Worm (Caenorhabditis elegans) whole organism, dauer: ENCODE results near the gene pqn-18.

Source experiments
- unc-62 ChIP-seq: sonication (generic microtip); optimal IDR thresholded peaks from 2 replicates; lab custom pipeline; 2017; ENCODE audit warnings: missing biosample characterization, missing genetic modification reagents, missing genetic modification characterization

Gene pqn-18

ce11 chrX:12929961-12930360 is 22.3 kb downstream of the pqn-18 start, which contains the start of gene C34E7.3:
TSS of gene C34E7.3 (plus strand) at chrX:12930261.
- TF ChIP-seq unc-62 (GFP tag; lab: Kevin White, UChicago) = no peak

ce11 chrX:12934768-12935167 is 27.1 kb downstream of the pqn-18 start, which contains the start of gene gmap-1:
TSS of gene gmap-1 (minus strand) at chrX:12934978.
- TF ChIP-seq unc-62 (GFP tag; lab: Kevin White, UChicago) = no peak

DNA sequence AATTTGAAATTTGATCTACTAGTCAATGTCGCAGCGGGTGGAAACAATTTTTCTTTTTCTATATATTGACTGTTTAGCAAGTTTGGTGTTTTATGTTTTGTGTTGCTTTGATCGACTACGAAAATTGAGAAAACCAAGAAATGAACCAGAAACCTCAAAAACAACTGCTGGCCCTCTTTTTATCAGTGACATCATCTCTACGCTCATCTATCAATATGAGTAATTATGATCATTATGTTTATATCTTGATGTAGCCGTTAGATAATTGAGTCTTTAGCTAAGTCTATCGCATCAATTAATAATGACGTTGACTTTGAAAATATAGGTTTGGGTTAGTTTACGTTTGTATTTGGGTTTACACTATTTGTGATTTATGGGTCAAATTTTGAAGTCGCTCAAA is 28.1 kb downstream of the pqn-18 start:
- no peak for TF ChIP-seq unc-62 (GFP tag; lab: Kevin White, UChicago)

DNA sequence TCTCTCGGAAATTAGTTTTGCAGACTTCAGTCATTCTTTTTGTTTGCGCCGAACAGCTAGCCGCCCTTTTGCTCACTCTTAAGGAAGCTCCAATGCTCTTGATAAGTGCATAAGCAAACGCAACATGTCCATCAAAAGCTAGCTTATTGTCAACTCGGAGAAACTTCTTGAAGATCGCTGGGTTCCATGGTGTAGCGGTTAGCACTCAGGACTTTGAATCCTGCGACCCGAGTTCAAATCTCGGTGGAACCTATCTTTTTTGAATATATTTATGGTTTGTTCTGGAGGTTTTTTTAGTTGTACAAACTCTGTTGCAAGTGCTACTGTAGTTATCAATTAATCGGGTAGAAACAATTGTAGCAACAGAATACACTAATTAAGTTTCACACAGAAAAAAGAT is 29.9 kb downstream of the pqn-18 start:
- no peak for TF ChIP-seq unc-62 (GFP tag; lab: Kevin White, UChicago)

DNA sequence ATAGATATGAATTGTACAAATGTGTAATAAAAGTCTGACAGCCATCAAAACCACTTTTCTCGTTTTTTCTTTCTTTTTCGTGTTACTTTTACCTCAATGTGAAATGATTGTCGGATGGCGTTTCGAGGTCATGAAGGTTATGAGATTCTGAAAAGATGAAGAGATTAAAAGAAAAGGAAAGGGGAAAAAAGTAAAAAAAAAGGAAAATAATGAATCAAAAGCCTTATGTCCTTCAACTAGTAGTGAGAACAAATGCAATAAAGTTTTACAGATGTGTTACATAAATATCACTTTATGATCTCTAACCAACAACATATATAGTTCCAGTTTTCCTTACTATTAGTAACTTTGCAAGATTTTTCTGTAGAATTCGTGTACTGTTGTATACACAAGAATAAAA is 33.2 kb downstream of the pqn-18 start, which contains the start of gene gmap-3:
gmap-3 (minus strand) TSS at position 148 of the 400 bp plus-strand sequence.
- TF ChIP-seq unc-62 (GFP tag; lab: Kevin White, UChicago) = no peak

- TF ChIP-seq unc-62 (GFP tag; lab: Kevin White, UChicago) = no peak
Observed at ce11 chrX:12942296-12942695, 34.7 kb downstream of the pqn-18 start.

DNA sequence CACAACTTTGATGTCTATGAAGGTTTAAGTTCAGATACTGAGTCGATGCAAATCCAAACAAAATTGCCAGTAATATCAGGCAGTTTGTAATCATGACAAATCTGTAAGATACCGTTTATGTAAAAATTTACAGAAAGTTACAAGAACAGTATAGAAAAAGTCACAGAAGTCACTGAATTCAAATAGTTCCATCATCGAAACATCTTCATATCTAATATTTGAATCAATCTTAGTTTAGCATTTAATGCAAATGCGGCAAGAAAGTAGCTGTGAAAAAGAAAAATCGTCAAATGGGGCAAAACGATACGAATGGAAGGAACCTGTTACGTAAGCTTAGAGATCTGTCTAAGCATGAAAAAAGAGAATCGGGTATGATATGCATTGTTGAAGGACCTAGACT is 35.5 kb downstream of the pqn-18 start, which contains the start of gene gmap-2:
gmap-2 (minus strand) TSS at position 101 of the 400 bp plus-strand sequence.
- TF ChIP-seq unc-62 (GFP tag; lab: Kevin White, UChicago) = no peak

- TF ChIP-seq unc-62 (GFP tag; lab: Kevin White, UChicago) = no peak
Observed at ce11 chrX:12944661-12945060, 37.0 kb downstream of the pqn-18 start.

DNA sequence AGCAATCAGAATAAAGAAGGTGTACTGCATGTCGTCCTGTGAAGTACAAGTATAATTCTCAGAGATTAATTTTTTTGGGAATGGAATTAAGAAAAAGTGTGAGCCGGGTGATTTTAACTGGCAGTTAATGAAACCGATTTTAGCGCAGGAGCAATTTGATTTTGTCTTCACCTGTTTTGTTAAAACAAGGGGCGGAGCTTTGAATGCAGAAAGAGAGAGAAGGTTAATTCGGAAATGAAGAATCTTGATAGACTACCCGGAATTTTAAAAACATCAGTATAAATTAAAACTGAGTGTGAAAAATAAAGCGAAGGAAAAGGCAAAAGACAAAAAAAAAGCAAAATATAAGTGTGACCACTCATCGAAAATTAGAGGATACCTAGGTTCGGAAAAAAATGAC is 38.9 kb downstream of the pqn-18 start, which contains the start of gene C05E7.3:
C05E7.3 (minus strand) TSS at position 101 of the 400 bp plus-strand sequence.
- TF ChIP-seq unc-62 (GFP tag; lab: Kevin White, UChicago) = no peak

ce11 chrX:12951175-12951574 is 43.5 kb downstream of the pqn-18 start:
- TF ChIP-seq unc-62 (GFP tag; lab: Kevin White, UChicago) = no peak

DNA sequence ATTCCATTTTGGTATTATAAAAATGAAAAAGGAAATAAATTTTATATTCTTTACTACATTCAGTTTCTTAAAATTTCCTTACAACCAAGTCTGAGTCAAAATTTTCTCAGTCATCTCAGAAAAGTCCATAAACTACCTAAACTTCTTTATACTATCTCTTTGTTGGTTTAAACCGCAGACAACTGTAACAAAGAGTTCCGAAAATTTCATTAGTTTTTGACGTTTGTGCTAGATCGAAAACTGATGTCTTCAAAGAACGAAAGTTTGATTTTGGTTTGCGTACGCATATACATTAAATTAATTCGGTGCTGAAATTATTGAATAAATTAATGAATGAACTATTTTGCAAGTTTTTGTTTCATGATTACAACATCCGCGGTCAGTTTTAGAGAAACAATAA is 51.3 kb downstream of the pqn-18 start:
- TF ChIP-seq unc-62 (GFP tag; lab: Kevin White, UChicago) = no peak

DNA sequence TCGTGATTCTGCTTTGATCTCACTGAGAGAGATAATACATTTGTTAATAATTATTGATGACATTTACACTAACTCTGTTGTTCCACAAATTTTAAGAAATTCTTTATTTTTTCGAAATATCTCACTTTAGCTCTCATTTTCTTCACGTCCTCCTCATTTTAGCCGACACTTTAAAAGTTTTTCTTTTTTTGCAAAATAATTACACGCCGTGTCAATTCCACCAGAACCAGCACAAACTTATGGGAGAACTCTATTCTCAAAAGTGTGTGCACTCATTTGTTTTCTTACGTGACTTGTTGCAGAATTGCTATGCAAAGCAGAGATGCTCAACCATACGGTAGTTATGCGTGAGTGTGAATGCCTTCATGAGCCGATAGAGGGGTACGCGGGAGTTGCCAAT is 57.5 kb downstream of the pqn-18 start, which contains the start of gene frpr-2:
frpr-2 (plus strand) TSS at position 301 of the 400 bp plus-strand sequence.
- TF ChIP-seq unc-62 (GFP tag; lab: Kevin White, UChicago) = no peak
